Fruit fly (Drosophila melanogaster) whole organism, adult: ENCODE measurements around the gene heph.

Experiments used
- CG11617 ChIP-seq: fragments of 200-800 bp; sonication (Bioruptor generic); optimal IDR thresholded peaks from 2 replicates; lab custom pipeline; 2017; ENCODE audit warnings: mild to moderate bottlenecking, missing biosample characterization, missing genetic modification reagents, missing genetic modification characterization
- CG1620 ChIP-seq: fragments of 200-800 bp; sonication (Bioruptor generic); optimal IDR thresholded peaks from 2 replicates; lab custom pipeline; 2016; ENCODE audit warnings: missing biosample characterization, missing genetic modification characterization
- CG33017 ChIP-seq: fragments of 200-800 bp; sonication (Bioruptor generic); optimal IDR thresholded peaks from 2 replicates; lab custom pipeline; 2018; ENCODE audit warnings: missing biosample characterization, mild to moderate bottlenecking, missing genetic modification characterization, moderate library complexity
- CG5204 ChIP-seq: fragments of 200-800 bp; sonication (Bioruptor generic); optimal IDR thresholded peaks from 2 replicates; lab custom pipeline; 2016; ENCODE audit warnings: missing biosample characterization, missing genetic modification characterization
- Mnt ChIP-seq: fragments of 200-800 bp; sonication (Bioruptor generic); optimal IDR thresholded peaks from 2 replicates; lab custom pipeline; 2016; ENCODE audit warnings: missing biosample characterization, mild to moderate bottlenecking, missing genetic modification characterization
- bab1 ChIP-seq: fragments of 200-800 bp; sonication (Bioruptor generic); optimal IDR thresholded peaks from 3 replicates; lab custom pipeline; 2019; ENCODE audit warnings: missing biosample characterization, mild to moderate bottlenecking, missing genetic modification characterization, moderate library complexity
- cic ChIP-seq: fragments of 200-800 bp; sonication (Bioruptor generic); optimal IDR thresholded peaks from 2 replicates; lab custom pipeline; 2017; ENCODE audit warnings: missing biosample characterization, mild to moderate bottlenecking, missing genetic modification characterization, moderate library complexity
- cnc ChIP-seq, 2 experiments: fragments of >200 bp; optimal IDR thresholded peaks; 2 replicates each; lab custom pipeline; 2017
- kay ChIP-seq: fragments of 200-800 bp; sonication (Bioruptor generic); peaks from one replicate; lab custom pipeline; 2016; ENCODE audit warnings: missing biosample characterization, missing genetic modification characterization, borderline replicate concordance
- toe ChIP-seq: fragments of 200-800 bp; sonication (Bioruptor generic); optimal IDR thresholded peaks from 2 replicates; lab custom pipeline; 2016; ENCODE audit warnings: missing biosample characterization, missing genetic modification characterization

- TF ChIP-seq toe (GFP tag; lab: Kevin White, UChicago) (no peak), cnc (optimal IDR thresholded peaks at IDR 0.05; lab: Kevin White, UChicago) (no peak), bab1 (GFP tag; lab: Kevin White, UChicago) (no peak), CG11617 (GFP tag; lab: Kevin White, UChicago) (no peak), cic (no peak), kay (no peak), CG5204 (GFP tag; lab: Kevin White, UChicago) (no peak), Mnt (GFP tag; lab: Kevin White, UChicago) (no peak), CG1620 (GFP tag; lab: Kevin White, UChicago) (no peak), CG33017 (tag; lab: Kevin White, UChicago) (no peak)
Observed at dm6 chr3R:32022088-32022487, 6.8 kb upstream of the heph start.
